Fruit fly (Drosophila melanogaster): Measurements from ENCODE around the gene fd96Ca.
A peak's percentile ranks its signal among the peaks of the same experiment; 100 is the strongest.

DNA sequence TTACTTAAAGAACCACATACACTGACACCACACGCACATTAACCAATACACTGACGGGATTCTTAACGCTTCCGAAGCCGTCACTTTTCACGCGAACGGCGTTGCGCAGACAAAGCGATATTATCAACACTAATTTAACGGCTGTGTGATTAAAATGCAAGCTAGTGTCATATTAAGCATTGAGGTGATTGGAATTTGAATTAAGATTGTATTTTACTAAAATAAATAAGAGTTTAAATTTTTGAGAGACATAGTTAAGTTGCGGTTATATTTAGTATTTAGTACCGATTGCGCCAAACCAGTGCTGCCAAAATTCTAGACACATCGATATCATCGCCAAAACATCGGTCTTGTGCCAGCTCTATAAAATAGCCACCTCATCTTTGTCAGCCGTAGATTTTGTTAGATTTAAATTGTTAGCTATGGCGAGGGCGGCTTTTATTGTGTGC is 43.4 kb upstream of the fd96Ca start, which contains the start of the genes Ythdf and bai:
- TF ChIP-seq br (GFP tag; optimal IDR thresholded peaks at IDR 0.05), result no peak
- no peak for TF ChIP-seq lola (GFP tag; optimal IDR thresholded peaks at IDR 0.05)
- TF ChIP-seq Myc (optimal IDR thresholded peaks at IDR 0.05), result peak; percentile 64
- no peak for TF ChIP-seq Vsx2 (GFP tag; optimal IDR thresholded peaks at IDR 0.05; ENCODE audit: partially characterized antibody)
- peak; percentile 20 for TF ChIP-seq Hr83 (GFP tag; optimal IDR thresholded peaks at IDR 0.05; ENCODE audit: poor library complexity, severe bottlenecking)
- no peak for TF ChIP-seq jim (GFP tag; optimal IDR thresholded peaks at IDR 0.05)
- TF ChIP-seq Mio (GFP tag; optimal IDR thresholded peaks at IDR 0.05), result peak; percentile 26
